Worm (Caenorhabditis elegans) whole organism, L4/young adult: ENCODE data around the gene cal-5.

Experiments used
- W03F9.2 ChIP-seq: fragments of 150-350 bp; optimal IDR thresholded peaks from 2 replicates; lab custom pipeline; 2014; ENCODE audit warnings: missing biosample characterization, missing genetic modification characterization
- dao-5 ChIP-seq: sonication (generic microtip); optimal IDR thresholded peaks from 2 replicates; lab custom pipeline; 2016; ENCODE audit warnings: missing genotype, missing genetic modification characterization, moderate library complexity, missing compliant biosample characterization
- him-1 ChIP-seq: sonication (generic microtip); optimal IDR thresholded peaks from 2 replicates; lab custom pipeline; 2016; ENCODE audit warnings: missing genotype, missing genetic modification reagents, missing genetic modification characterization, missing compliant biosample characterization

DNA sequence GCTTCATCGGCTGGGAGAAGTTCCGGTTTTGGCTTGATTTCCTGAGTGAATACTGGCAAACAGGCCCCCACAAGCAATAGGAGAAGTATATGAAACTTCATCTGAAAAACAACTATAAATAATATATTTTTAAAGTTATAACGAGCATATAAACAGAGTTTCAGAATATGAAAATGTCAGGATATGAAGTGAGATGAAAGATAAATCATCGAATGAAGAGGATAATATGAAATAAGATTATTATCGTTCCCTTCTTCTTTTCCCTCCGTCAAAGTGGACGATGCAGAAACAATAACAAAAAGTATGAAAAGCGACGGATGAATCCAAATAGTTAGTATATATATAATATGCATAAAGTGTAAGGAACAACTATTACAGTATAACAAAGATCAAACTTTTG, 19.2 kb upstream of the cal-5 start, which contains the start of gene acn-1:
- no peak for TF ChIP-seq W03F9.2 (tag; lab: Kevin White, UChicago)
- TF ChIP-seq him-1 (tag; lab: Kevin White, UChicago) = no peak
- TF ChIP-seq dao-5 (tag; lab: Kevin White, UChicago) = no peak
